Fruit fly (Drosophila melanogaster): ENCODE data around the gene CG14621.

Gene CG14621

DNA sequence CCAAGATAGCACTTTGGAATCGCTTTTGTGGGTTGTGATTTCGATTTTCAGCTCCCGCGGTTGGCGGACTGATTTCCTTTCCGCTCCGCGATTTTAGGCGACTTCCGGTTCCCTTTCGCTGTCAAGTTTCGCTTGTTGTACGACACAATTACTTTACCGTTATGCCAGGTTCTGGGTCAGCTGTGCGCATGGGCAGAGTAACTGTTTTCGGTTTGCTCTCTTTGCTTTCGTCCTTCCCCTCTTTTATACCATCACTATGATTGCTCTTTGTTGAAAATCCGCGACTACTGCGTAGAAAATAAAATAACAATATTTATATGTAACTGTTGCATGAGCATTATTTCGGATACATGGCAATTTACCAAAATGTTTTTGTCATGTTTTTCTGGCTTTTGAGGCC is 36.6 kb downstream of the CG14621 start:
- TF ChIP-seq noc (tag; optimal IDR thresholded peaks at IDR 0.05): no peak

DNA sequence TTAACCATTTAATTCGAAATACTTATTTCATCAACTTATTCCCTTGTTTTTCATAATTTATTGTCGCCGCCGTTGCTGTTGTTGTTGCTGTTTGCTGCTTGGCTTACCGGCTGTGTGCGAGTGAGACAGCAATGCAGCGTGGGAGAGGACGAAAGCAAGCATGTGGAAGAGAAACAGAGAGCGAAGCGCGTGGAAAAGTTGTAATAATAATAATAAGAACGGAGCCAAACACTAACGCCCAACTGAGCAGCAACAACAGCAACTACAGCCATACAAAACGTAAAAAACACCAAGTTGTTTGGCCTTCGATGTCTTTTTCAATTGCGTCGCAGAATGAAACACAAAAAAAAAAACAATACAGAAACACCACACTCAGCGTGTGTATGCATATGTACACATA is 37.1 kb downstream of the CG14621 start:
- no peak for TF ChIP-seq noc (tag; optimal IDR thresholded peaks at IDR 0.05)

DNA sequence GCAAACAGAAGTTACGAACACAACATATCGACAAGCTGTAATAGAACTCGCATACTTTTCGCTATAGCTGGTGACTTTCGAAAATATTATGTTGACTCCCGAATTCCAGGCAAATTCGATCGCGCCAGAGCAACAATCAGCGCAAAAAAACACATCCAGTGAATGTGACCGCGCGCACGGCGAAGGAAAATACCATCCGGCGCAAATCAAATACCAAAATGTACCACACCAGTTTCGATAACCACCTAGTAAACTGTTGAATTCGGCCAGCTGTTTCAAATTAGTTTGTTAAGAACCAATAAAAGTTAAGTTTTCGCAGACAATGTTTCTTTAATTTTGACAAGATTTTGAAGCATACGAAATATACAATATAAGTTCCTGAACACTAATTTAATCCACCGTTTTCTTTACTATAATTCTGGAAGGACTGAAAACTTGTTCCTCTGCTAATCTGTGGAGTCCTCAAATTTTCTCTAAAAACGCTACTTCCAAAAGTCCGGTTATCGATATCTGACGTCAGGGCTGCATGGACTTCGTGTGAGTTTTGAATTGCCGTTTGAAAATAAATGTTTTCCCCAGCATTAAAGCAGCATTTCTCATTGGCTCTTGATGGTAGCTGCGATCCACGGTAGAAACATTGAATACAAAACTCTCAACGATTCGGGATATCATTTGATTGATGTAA is 38.0 kb downstream of the CG14621 start, which contains the start of the genes Cp110 and CG12576:
Gene Cp110, plus strand, starts transcription at position 223 of the 685 bp plus-strand sequence.
Gene CG12576, minus strand, starts transcription at position 498 of the 685 bp plus-strand sequence.
- no peak for TF ChIP-seq noc (tag; optimal IDR thresholded peaks at IDR 0.05)

DNA sequence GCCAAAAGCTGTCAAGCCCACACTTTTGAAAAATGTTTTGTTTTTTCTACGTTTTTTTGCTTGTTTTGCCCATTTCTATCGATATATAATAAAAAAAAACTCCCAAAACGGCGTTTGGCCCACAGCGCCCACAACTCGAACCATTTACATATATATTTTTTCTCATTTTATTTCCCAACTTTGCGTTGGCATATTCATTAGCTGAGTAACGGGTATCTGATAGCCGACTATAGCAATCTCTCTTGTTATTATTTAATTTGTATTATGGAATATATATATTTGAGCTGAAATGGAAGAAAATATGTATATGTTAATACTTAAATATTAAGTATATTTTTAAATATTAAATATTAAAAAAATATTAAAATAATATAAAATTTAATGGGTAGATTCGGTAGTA is 42.5 kb downstream of the CG14621 start:
- TF ChIP-seq noc (tag; optimal IDR thresholded peaks at IDR 0.05): no peak

DNA sequence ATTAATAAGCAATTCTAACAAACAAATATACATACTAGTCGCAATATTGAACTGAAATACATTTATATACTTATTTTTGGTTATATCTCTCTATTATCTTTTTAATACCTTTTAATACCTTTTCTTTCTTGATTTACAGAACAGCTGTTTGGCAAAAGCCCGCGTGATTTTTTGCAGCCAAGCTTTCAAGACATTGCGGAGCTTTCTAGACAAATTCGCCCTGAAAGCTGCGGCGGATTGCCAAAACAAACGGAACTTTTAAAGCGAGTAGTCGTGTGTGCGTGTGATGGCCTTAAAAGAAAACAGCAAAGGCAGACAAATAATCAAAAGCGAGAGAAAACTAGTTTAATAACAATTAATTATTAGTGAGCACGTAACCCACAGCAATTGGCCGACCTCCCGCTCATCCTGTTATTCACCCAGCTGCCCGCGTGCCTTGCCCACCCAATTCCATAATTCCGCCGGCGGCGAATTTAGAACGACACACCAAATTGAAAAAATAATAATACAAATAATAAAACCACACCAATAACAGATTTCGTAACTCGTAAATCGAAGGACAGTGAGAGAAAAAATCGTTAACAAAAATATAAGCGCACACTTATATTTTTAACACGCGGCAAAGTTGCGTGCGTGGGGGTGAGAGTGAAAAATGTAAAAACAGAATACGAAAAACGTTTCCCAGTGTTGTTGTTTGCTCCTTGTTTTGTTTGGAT is 43.0 kb downstream of the CG14621 start:
- no peak for TF ChIP-seq noc (tag; optimal IDR thresholded peaks at IDR 0.05)

DNA sequence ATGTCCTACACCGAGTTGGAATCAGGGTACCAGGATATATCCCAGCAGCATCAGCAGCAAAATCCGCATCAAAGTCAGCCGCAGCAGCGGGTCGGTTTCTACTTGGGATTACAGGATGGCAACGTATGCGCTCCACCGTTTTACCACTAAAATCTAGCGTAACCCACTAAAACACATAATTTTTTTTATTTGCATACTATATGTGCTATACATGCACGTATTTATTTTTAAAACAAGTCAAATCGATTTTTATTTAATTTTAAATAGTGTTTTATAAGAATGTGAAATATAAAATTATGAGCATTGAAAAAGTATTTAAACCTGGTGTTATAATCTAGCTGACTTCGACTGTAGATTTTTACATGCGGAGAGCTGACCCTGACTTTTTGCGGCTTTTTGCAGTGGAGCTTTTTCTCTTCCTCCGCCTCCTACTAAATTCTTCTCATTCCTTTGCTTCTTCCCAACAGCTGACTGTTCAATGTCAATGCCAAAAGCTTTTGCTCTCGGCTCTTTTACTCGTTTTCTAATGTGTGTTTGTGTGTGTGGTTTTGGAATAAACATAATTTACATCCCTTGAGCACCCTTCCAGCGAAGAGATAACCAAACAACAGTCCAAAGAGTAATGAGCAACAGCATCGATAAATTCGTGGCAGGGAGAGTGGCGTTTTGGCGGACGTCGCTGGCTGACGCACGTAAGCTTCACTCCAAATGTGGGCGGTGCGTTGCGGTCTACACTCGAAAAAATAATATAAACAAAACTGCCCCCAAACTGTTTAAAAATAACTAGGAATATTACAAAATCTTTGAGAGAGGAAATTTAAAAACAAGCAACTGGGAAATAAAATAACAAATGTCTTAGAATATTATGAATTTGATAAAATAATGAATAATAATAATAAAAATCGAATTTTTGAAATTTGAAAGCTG is 43.9 kb downstream of the CG14621 start:
- peak; percentile 2 for TF ChIP-seq noc (tag; optimal IDR thresholded peaks at IDR 0.05)

DNA sequence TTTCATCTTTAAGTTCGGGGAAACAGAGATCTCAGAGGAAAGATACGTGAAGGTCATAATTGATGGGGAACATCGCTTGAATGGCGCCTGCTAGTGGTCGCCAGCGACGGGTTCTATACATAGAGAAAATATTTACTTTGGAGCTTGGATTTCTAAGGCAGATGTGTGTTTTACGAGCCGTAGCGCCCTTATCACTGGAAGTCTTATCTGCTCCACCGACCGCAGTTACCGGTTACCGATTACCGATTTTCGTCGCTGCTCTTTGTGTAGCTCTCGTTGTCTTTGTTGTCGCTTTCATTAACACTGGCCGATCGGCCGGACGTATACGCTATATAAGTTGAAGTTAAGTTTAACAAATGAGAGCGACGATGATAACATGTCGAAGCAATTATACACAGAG is 46.6 kb downstream of the CG14621 start:
- TF ChIP-seq noc (tag; optimal IDR thresholded peaks at IDR 0.05): no peak

DNA sequence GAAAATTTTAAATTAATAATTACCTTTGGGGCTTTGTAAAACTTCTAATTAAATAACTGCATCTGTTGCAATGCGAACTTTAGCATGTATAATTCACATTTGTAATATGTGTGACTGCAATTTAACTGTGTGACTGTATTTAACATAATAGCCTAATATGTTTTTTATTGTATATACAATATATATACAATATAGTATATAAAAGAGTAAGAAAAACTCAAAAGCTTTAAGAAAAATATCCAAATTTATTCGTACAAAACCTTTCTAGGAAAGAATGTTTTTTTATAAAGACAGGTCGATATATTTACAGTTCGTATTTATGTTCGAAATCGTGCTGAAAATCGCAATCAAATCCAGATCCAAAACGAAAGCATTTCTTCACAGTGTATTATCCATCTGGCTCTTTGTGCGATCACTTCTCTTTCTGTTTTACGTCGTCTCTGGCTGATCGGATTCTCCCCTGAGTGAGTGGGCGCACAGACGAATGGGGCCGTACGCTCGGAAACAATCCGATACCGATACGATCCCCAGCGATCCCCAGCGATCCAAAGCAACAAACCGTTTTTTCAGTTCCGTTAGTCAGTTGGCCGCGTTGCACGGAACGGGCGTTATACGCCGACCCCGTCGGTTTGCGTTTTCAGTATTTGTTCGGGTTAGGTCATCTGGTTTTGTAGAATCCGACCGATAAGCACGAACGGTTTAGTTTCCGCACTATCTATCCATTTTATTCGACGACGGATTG is 47.2 kb downstream of the CG14621 start:
- peak; percentile 84 for TF ChIP-seq noc (tag; optimal IDR thresholded peaks at IDR 0.05)

All from whole organism, larva.